ENCODE assay signal across 3 fruit fly cellular contexts in genomic region chr2L:4377747-4378146, dm6.
TF ChIP-seq lines count a peak whose summit lies in the region.

No protein-coding gene starts in this region.

- TF ChIP-seq CTCF in whole organism, embryonic (GFP tag; optimal IDR thresholded peaks at IDR 0.05; lab: Kevin White, UChicago), result no peak

TF ChIP-seq in whole organism, embryonic, 481 proteins besides CTCF, POLR2A, EP300 and RAD21:
- TF ChIP-seq Hr78 (GFP tag; optimal IDR thresholded peaks at IDR 0.05; lab: Kevin White, UChicago), result peak in 1 of 2 experiments; percentile 69
- TF ChIP-seq aop (GFP tag; IDR thresholded peaks at IDR 0.05; lab: Robert Waterston, UW), result 0 out of 2 replicates have a peak, but pooled peaks have one; percentile 45
- peak; percentile 79 for TF ChIP-seq crol (GFP tag; IDR thresholded peaks at IDR 0.05; lab: Robert Waterston, UW)
- TF ChIP-seq Hey (tag; optimal IDR thresholded peaks at IDR 0.05; lab: Kevin White, UChicago), result no peak

TF ChIP-seq in whole organism, prepupa, 60 proteins besides CTCF, POLR2A, EP300 and RAD21:
- no peak for TF ChIP-seq CG8632 (GFP tag; optimal IDR thresholded peaks at IDR 0.05; lab: Kevin White, UChicago)
- peak; percentile 55 for TF ChIP-seq svp (GFP tag; lab: Kevin White, UChicago)

TF ChIP-seq in whole organism, pupa, 21 proteins besides CTCF, POLR2A, EP300 and RAD21:
- peak; percentile 50 for TF ChIP-seq EcR (GFP tag; optimal IDR thresholded peaks at IDR 0.05; lab: Kevin White, UChicago)
- no peak for TF ChIP-seq rn (GFP tag; IDR thresholded peaks at IDR 0.05; lab: Robert Waterston, UW)
